Worm (Caenorhabditis elegans): Measurements from ENCODE around the gene col-131.

The col-131 gene

DNA sequence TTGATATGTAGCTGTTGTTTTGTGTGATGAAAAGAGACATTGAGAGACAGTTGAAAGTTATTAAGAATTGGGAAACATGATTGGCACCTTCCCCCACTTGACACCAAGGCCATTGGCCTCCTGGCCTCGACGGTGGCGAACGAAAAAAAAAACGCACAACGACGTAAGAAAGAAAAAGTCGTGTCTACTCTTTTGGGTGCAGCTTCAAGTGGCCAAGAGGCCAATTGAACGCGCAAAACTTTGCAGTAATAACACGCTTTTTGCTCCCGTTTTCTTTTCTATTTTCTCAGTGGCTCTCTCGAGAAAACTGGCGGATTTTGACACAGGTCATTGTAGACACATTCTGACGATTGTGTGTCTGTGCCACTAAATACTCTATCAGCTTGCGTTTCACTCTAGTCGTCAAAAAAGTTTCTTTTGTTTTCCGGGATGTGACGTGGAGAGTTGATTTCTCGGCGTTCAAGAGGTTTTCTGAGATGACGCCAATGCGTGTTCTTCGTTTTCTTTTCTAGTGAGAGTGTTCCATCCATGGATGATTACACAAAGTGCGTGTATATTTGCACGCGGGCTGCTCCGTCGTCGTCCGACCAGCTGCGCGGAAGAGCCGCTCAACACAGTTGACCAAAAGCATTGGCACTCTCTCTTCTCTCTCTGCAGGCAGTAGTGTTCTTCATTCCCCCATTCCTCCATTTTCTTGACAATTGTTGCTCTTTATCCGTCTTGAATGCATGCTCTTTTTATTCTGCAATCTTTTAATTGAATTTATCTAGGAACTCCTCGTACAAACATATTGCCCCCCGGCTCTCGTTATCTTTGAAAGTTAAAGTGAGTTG, 36.4 kb downstream of the col-131 start (continued):
- peak; percentile 52 for TF ChIP-seq nhr-25 (tag; optimal IDR thresholded peaks at IDR 0.05; ENCODE audit: borderline replicate concordance, insufficient read depth)
- peak; percentile 6 for TF ChIP-seq nhr-28 (tag; optimal IDR thresholded peaks at IDR 0.05)
- no peak for TF ChIP-seq ZK546.5 (tag; optimal IDR thresholded peaks at IDR 0.05)
- TF ChIP-seq gei-8 (GFP tag; optimal IDR thresholded peaks at IDR 0.05): no peak
- TF ChIP-seq aha-1 (tag): peak; percentile 52
- no peak for TF ChIP-seq lin-13 (GFP tag; optimal IDR thresholded peaks at IDR 0.05)
- no peak for TF ChIP-seq nhr-102 (tag; optimal IDR thresholded peaks at IDR 0.05)
- TF ChIP-seq zfp-3 (GFP tag; conservative IDR thresholded peaks at IDR 0.05): no peak
- TF ChIP-seq dmd-8 (GFP tag; IDR thresholded peaks at IDR 0.05): no peak

- TF ChIP-seq set-16 (GFP tag; IDR thresholded peaks at IDR 0.05) (no peak), mes-2 (tag; optimal IDR thresholded peaks at IDR 0.05; ENCODE audit: poor library complexity, severe bottlenecking) (peak; percentile 27), nhr-6 (tag; optimal IDR thresholded peaks at IDR 0.05) (no peak), saeg-2 (GFP tag; IDR thresholded peaks at IDR 0.05) (no peak), snpc-1.2 (GFP tag; IDR thresholded peaks at IDR 0.05) (no peak), vab-7 (GFP tag; IDR thresholded peaks at IDR 0.05) (no peak), nhr-28 (tag; optimal IDR thresholded peaks at IDR 0.05) (peak; percentile 22), nhr-42 (GFP tag; IDR thresholded peaks at IDR 0.05) (0 out of 2 replicates have a peak, but pooled peaks have one; percentile 25), nhr-237 (tag; optimal IDR thresholded peaks at IDR 0.05) (no peak), spr-1 (tag; optimal IDR thresholded peaks at IDR 0.05) (peak; percentile 6), mxl-2 (GFP tag; conservative IDR thresholded peaks at IDR 0.05) (no peak), nhr-10 (tag; optimal IDR thresholded peaks at IDR 0.05) (no peak), gei-8 (GFP tag; optimal IDR thresholded peaks at IDR 0.05) (peak; percentile 14), daf-16 (GFP tag; optimal IDR thresholded peaks at IDR 0.05) (no peak), daf-16 (tag; optimal IDR thresholded peaks at IDR 0.05) (no peak), nhr-102 (tag; optimal IDR thresholded peaks at IDR 0.05) (no peak), F10B5.3 (tag; optimal IDR thresholded peaks at IDR 0.05) (no peak), dmd-6 (GFP tag; IDR thresholded peaks at IDR 0.05) (no peak), fkh-10 (GFP tag; optimal IDR thresholded peaks at IDR 0.05) (peak; percentile 3), ztf-7 (tag; optimal IDR thresholded peaks at IDR 0.05) (no peak), lin-15B (tag; optimal IDR thresholded peaks at IDR 0.05) (no peak), nhr-25 (tag; optimal IDR thresholded peaks at IDR 0.05; ENCODE audit: borderline replicate concordance, insufficient read depth) (no peak), hmg-1.1 (GFP tag; IDR thresholded peaks at IDR 0.05) (peak; percentile 44; the same call in 1 of the 2 replicates), madf-5 (GFP tag; IDR thresholded peaks at IDR 0.05) (no peak), fos-1 (tag; optimal IDR thresholded peaks at IDR 0.05) (no peak), mdt-29 (GFP tag; IDR thresholded peaks at IDR 0.05) (no peak), ceh-82 (tag; optimal IDR thresholded peaks at IDR 0.05) (no peak), aha-1 (tag) (peak; percentile 32), zfp-2 (tag; optimal IDR thresholded peaks at IDR 0.05) (no peak), mdl-1 (tag; optimal IDR thresholded peaks at IDR 0.05) (peak in 1 of 2 experiments; percentile 30), mep-1 (tag; optimal IDR thresholded peaks at IDR 0.05) (peak; percentile 43), egl-27 (tag; optimal IDR thresholded peaks at IDR 0.05) (no peak), unc-39 (tag; optimal IDR thresholded peaks at IDR 0.05) (no peak), unc-130 (GFP tag; optimal IDR thresholded peaks at IDR 0.05) (no peak), php-3 (GFP tag; IDR thresholded peaks at IDR 0.05) (no peak), egl-43 (GFP tag; IDR thresholded peaks at IDR 0.05) (no peak), cey-2 (tag; optimal IDR thresholded peaks at IDR 0.05; ENCODE audit: borderline replicate concordance, insufficient read depth) (no peak), nhr-48 (tag; optimal IDR thresholded peaks at IDR 0.05) (no peak), zag-1 (tag; optimal IDR thresholded peaks at IDR 0.05) (no peak), jun-1 (tag; optimal IDR thresholded peaks at IDR 0.05) (no peak), Y48G9A.11 (GFP tag; IDR thresholded peaks at IDR 0.05) (no peak), mxl-3 (GFP tag; optimal IDR thresholded peaks at IDR 0.05) (peak; percentile 32)
Observed at ce11 chrIV:13029674-13030466, 37.2 kb downstream of the col-131 start.
